Fruit fly (Drosophila melanogaster): Measurements from ENCODE around the gene CG6621.
A peak's percentile ranks its signal among the peaks of the same experiment; 100 is the strongest.

The CG6621 gene

dm6 chr3R:10888633-10889519 is 4.5 kb downstream of the CG6621 start (continued):
- TF ChIP-seq CG7745 (tag; optimal IDR thresholded peaks at IDR 0.05) = no peak
- TF ChIP-seq CG6813 (GFP tag; optimal IDR thresholded peaks at IDR 0.05) = peak; percentile 17
- TF ChIP-seq CG18599 (GFP tag; optimal IDR thresholded peaks at IDR 0.05) = peak; percentile 38
- peak; percentile 30 for TF ChIP-seq caup (GFP tag; optimal IDR thresholded peaks at IDR 0.05; ENCODE audit: severe bottlenecking)
- peak; percentile 67 for TF ChIP-seq cg (GFP tag; optimal IDR thresholded peaks at IDR 0.05)
- no peak for TF ChIP-seq hb (GFP tag; IDR thresholded peaks at IDR 0.05; ENCODE audit: partially characterized antibody)
- TF ChIP-seq CG2678 (tag; optimal IDR thresholded peaks at IDR 0.05) = peak; percentile 64
- no peak for TF ChIP-seq pum (GFP tag; optimal IDR thresholded peaks at IDR 0.05)
- no peak for TF ChIP-seq CG10321 (GFP tag; IDR thresholded peaks at IDR 0.05)
- no peak for TF ChIP-seq amos (GFP tag; IDR thresholded peaks at IDR 0.05; ENCODE audit: partially characterized antibody)
- no peak for TF ChIP-seq fru (optimal IDR thresholded peaks at IDR 0.05)
- TF ChIP-seq CHES-1-like (GFP tag; optimal IDR thresholded peaks at IDR 0.05) = no peak
- TF ChIP-seq CG7839 (tag; optimal IDR thresholded peaks at IDR 0.05) = peak; percentile 50
- TF ChIP-seq stc (GFP tag; IDR thresholded peaks at IDR 0.05) = no peak; the same call in 1 of the 2 replicates
- no peak for TF ChIP-seq gem (tag; optimal IDR thresholded peaks at IDR 0.05)
- TF ChIP-seq CG1529 (GFP tag; optimal IDR thresholded peaks at IDR 0.05) = no peak
- TF ChIP-seq Ada2b (GFP tag; IDR thresholded peaks at IDR 0.05) = peak; percentile 43; the same call in 1 of the 2 replicates
- TF ChIP-seq cwo (GFP tag; optimal IDR thresholded peaks at IDR 0.05) = peak; percentile 53
- peak; percentile 98 for TF ChIP-seq crol (GFP tag; IDR thresholded peaks at IDR 0.05)
- no peak for TF ChIP-seq Lpt (GFP tag; optimal IDR thresholded peaks at IDR 0.05)
- TF ChIP-seq CG7372 (GFP tag; IDR thresholded peaks at IDR 0.05) = no peak
- TF ChIP-seq CG32532 (GFP tag; IDR thresholded peaks at IDR 0.05) = peak; percentile 73
- no peak for TF ChIP-seq bcd (GFP tag; optimal IDR thresholded peaks at IDR 0.05)
- peak; percentile 52 for TF ChIP-seq CG34224 (GFP tag; IDR thresholded peaks at IDR 0.05; ENCODE audit: partially characterized antibody)
- no peak for TF ChIP-seq CG2712 (tag; optimal IDR thresholded peaks at IDR 0.05)
- no peak for TF ChIP-seq bowl (GFP tag; IDR thresholded peaks at IDR 0.05)
- TF ChIP-seq tin (GFP tag; optimal IDR thresholded peaks at IDR 0.05) = no peak
- TF ChIP-seq Hmx (GFP tag; optimal IDR thresholded peaks at IDR 0.05) = no peak
- TF ChIP-seq pros (GFP tag; optimal IDR thresholded peaks at IDR 0.05) = no peak
- TF ChIP-seq CG33213 (GFP tag; optimal IDR thresholded peaks at IDR 0.05) = no peak
- TF ChIP-seq ap (GFP tag; IDR thresholded peaks at IDR 0.05) = no peak
- TF ChIP-seq CG13296 (GFP tag; optimal IDR thresholded peaks at IDR 0.05) = peak; percentile 34
- TF ChIP-seq lab (GFP tag; optimal IDR thresholded peaks at IDR 0.05) = peak; percentile 55
- TF ChIP-seq CG17328 (GFP tag; IDR thresholded peaks at IDR 0.05) = 0 out of 2 replicates have a peak, but pooled peaks have one; percentile 12
- TF ChIP-seq CG17359 (tag; optimal IDR thresholded peaks at IDR 0.05) = peak; percentile 39
- no peak for TF ChIP-seq slp2 (GFP tag; optimal IDR thresholded peaks at IDR 0.05)
- TF ChIP-seq Six4 (GFP tag; optimal IDR thresholded peaks at IDR 0.05) = no peak
- no peak for TF ChIP-seq Max (GFP tag; optimal IDR thresholded peaks at IDR 0.05)
- TF ChIP-seq dysf (GFP tag; IDR thresholded peaks at IDR 0.05) = peak; percentile 44; the same call in 1 of the 3 replicates
- no peak for TF ChIP-seq fd64A (GFP tag; optimal IDR thresholded peaks at IDR 0.05)
- TF ChIP-seq wek (GFP tag; optimal IDR thresholded peaks at IDR 0.05) = peak; percentile 19
- TF ChIP-seq D19A (tag; optimal IDR thresholded peaks at IDR 0.05) = no peak
- peak; percentile 15 for TF ChIP-seq CG18262 (tag; optimal IDR thresholded peaks at IDR 0.05)
- peak; percentile 79 for TF ChIP-seq kah (GFP tag; optimal IDR thresholded peaks at IDR 0.05)
- TF ChIP-seq Xrp1 (GFP tag; IDR thresholded peaks at IDR 0.05) = peak; percentile 19; the same call in 1 of the 2 replicates
- peak; percentile 7 for TF ChIP-seq CG30403 (GFP tag; optimal IDR thresholded peaks at IDR 0.05)
- peak; percentile 31 for TF ChIP-seq Meics (GFP tag; optimal IDR thresholded peaks at IDR 0.05)
- TF ChIP-seq lmd (GFP tag; IDR thresholded peaks at IDR 0.05) = peak; percentile 47; the same call in 1 of the 2 replicates
